Worm (Caenorhabditis elegans): ENCODE measurements around the gene srw-101.

Gene srw-101

ce11 chrV:1698400-1698799 is 23.7 kb upstream of the srw-101 start:
- no peak for TF ChIP-seq mls-2 (tag; optimal IDR thresholded peaks at IDR 0.05)
- no peak for TF ChIP-seq ceh-83 (GFP tag; optimal IDR thresholded peaks at IDR 0.05)
- no peak for TF ChIP-seq ceh-39 (tag; optimal IDR thresholded peaks at IDR 0.05)
- no peak for TF ChIP-seq nhr-76 (tag; optimal IDR thresholded peaks at IDR 0.05)
- no peak for TF ChIP-seq hlh-1 (tag; optimal IDR thresholded peaks at IDR 0.05)
- TF ChIP-seq nhr-28 (tag; optimal IDR thresholded peaks at IDR 0.05), result no peak
- no peak for TF ChIP-seq lin-13 (tag; optimal IDR thresholded peaks at IDR 0.05)
- no peak for TF ChIP-seq bed-3 (GFP tag; optimal IDR thresholded peaks at IDR 0.05)
- TF ChIP-seq zip-8 (tag; optimal IDR thresholded peaks at IDR 0.05), result no peak
- no peak for TF ChIP-seq unc-120 (tag; optimal IDR thresholded peaks at IDR 0.05; ENCODE audit: poor library complexity, severe bottlenecking)
- TF ChIP-seq drap-1 (GFP tag; optimal IDR thresholded peaks at IDR 0.05), result no peak
- no peak for TF ChIP-seq nhr-12 (tag; optimal IDR thresholded peaks at IDR 0.05)
- TF ChIP-seq nhr-2 (tag; optimal IDR thresholded peaks at IDR 0.05), result no peak

- no peak for TF ChIP-seq snpc-4 (tag; optimal IDR thresholded peaks at IDR 0.05)
- TF ChIP-seq nhr-76 (tag; optimal IDR thresholded peaks at IDR 0.05), result no peak
- TF ChIP-seq drap-1 (GFP tag; optimal IDR thresholded peaks at IDR 0.05), result no peak
- TF ChIP-seq lin-32 (GFP tag; optimal IDR thresholded peaks at IDR 0.05), result no peak
- no peak for TF ChIP-seq ceh-83 (GFP tag; optimal IDR thresholded peaks at IDR 0.05)
- TF ChIP-seq sem-2 (GFP tag; optimal IDR thresholded peaks at IDR 0.05), result no peak
Measured at ce11 chrV:1699228-1699795, 22.8 kb upstream of the srw-101 start.

- TF ChIP-seq bed-3 (GFP tag; optimal IDR thresholded peaks at IDR 0.05) (no peak), M03D4.4 (tag; optimal IDR thresholded peaks at IDR 0.05) (no peak), sem-2 (GFP tag; optimal IDR thresholded peaks at IDR 0.05) (no peak), unc-120 (tag; optimal IDR thresholded peaks at IDR 0.05; ENCODE audit: poor library complexity, severe bottlenecking) (no peak), nhr-12 (tag; optimal IDR thresholded peaks at IDR 0.05) (no peak), unc-62 (GFP tag; optimal IDR thresholded peaks at IDR 0.05) (no peak), mep-1 (tag; optimal IDR thresholded peaks at IDR 0.05) (no peak), unc-39 (tag; optimal IDR thresholded peaks at IDR 0.05) (no peak), mab-5 (tag; optimal IDR thresholded peaks at IDR 0.05) (no peak), nhr-28 (tag; optimal IDR thresholded peaks at IDR 0.05) (no peak), ztf-11 (tag; optimal IDR thresholded peaks at IDR 0.05) (no peak), elt-1 (tag; optimal IDR thresholded peaks at IDR 0.05; ENCODE audit: borderline replicate concordance, insufficient read depth) (no peak), ceh-83 (GFP tag; optimal IDR thresholded peaks at IDR 0.05) (no peak)
Measured at ce11 chrV:1701584-1702101, 20.4 kb upstream of the srw-101 start, which contains the start of gene srw-90. srw-90 (plus strand) TSS chrV:1702051.

ce11 chrV:1708441-1708840 is 13.6 kb upstream of the srw-101 start, which contains the start of gene srw-99:
srw-99 (plus strand) TSS chrV:1708741.
- TF ChIP-seq ceh-39 (tag; optimal IDR thresholded peaks at IDR 0.05), result no peak
- no peak for TF ChIP-seq nhr-28 (tag; optimal IDR thresholded peaks at IDR 0.05)
- TF ChIP-seq sem-2 (GFP tag; optimal IDR thresholded peaks at IDR 0.05), result no peak
- TF ChIP-seq nhr-237 (tag; optimal IDR thresholded peaks at IDR 0.05), result no peak
- no peak for TF ChIP-seq elt-1 (tag; optimal IDR thresholded peaks at IDR 0.05; ENCODE audit: borderline replicate concordance, insufficient read depth)

- TF ChIP-seq mab-5 (tag; optimal IDR thresholded peaks at IDR 0.05) (no peak), nhr-12 (tag; optimal IDR thresholded peaks at IDR 0.05) (no peak), lin-13 (tag; optimal IDR thresholded peaks at IDR 0.05) (no peak), ham-2 (GFP tag; optimal IDR thresholded peaks at IDR 0.05) (no peak), unc-62 (GFP tag; optimal IDR thresholded peaks at IDR 0.05) (no peak)
Measured at ce11 chrV:1710909-1711308, 11.2 kb upstream of the srw-101 start, which contains the start of gene srw-100. srw-100 (plus strand) TSS chrV:1711209.

- TF ChIP-seq ham-2 (GFP tag; optimal IDR thresholded peaks at IDR 0.05) (no peak), blmp-1 (tag; optimal IDR thresholded peaks at IDR 0.05) (no peak), zip-8 (tag; optimal IDR thresholded peaks at IDR 0.05) (no peak), nhr-12 (tag; optimal IDR thresholded peaks at IDR 0.05) (no peak), sem-2 (GFP tag; optimal IDR thresholded peaks at IDR 0.05) (no peak), ceh-39 (tag; optimal IDR thresholded peaks at IDR 0.05) (no peak), ceh-43 (GFP tag; optimal IDR thresholded peaks at IDR 0.05) (no peak)
Measured at ce11 chrV:1716892-1717291, 5.2 kb upstream of the srw-101 start, which contains the start of gene srw-103. srw-103 (plus strand) TSS chrV:1717192.
